Fruit fly (Drosophila melanogaster) whole organism, embryonic: ENCODE measurements around the gene CG34303.

Source experiments
- Ada2b ChIP-seq: fragments of 200-800 bp; sonication (Bioruptor generic); IDR thresholded peaks from 2 replicates; pipeline ENCODE4 v1.3.6; 2022; ENCODE audit warnings: missing biosample characterization, missing genetic modification characterization
- Atf3 ChIP-seq: fragments of 200-800 bp; sonication (Bioruptor generic); optimal IDR thresholded peaks from 3 replicates; lab custom pipeline; 2016; ENCODE audit warnings: missing biosample characterization, missing genetic modification characterization
- B-H2 ChIP-seq: fragments of 200-800 bp; sonication (Bioruptor generic); optimal IDR thresholded peaks from 2 replicates; lab custom pipeline; 2018; ENCODE audit warnings: missing biosample characterization, mild to moderate bottlenecking, missing genetic modification characterization
- Blimp-1 ChIP-seq: fragments of 200-800 bp; sonication (Bioruptor generic); optimal IDR thresholded peaks from 3 replicates; lab custom pipeline; 2018; ENCODE audit warnings: missing biosample characterization, missing genetic modification characterization, mild to moderate bottlenecking, moderate library complexity, missing genetic modification reagents
- CG11085 ChIP-seq: fragments of 200-800 bp; sonication (Bioruptor generic); IDR thresholded peaks from 2 replicates; pipeline ENCODE4 v1.3.6; 2022; ENCODE audit warnings: missing biosample characterization, missing genetic modification characterization
- CG11456 ChIP-seq: fragments of 200-800 bp; sonication (Bioruptor generic); IDR thresholded peaks from 3 replicates; pipeline ENCODE4 v1.3.6; 2022; ENCODE audit warnings: missing biosample characterization, missing genetic modification characterization
- CG13296 ChIP-seq: fragments of 200-800 bp; sonication (Bioruptor generic); optimal IDR thresholded peaks from 3 replicates; lab custom pipeline; 2018; ENCODE audit warnings: missing biosample characterization, mild to moderate bottlenecking, missing genetic modification characterization
- CG15011 ChIP-seq: fragments of 200-800 bp; sonication (Bioruptor generic); optimal IDR thresholded peaks from 3 replicates; lab custom pipeline; 2018; ENCODE audit warnings: missing biosample characterization, mild to moderate bottlenecking, missing genetic modification characterization
- CG15514 ChIP-seq: fragments of 200-800 bp; sonication (Bioruptor generic); optimal IDR thresholded peaks from 3 replicates; lab custom pipeline; 2017; ENCODE audit warnings: missing biosample characterization, missing genetic modification characterization, mild to moderate bottlenecking, moderate library complexity, missing genetic modification reagents
- CG1603 ChIP-seq: fragments of 200-800 bp; sonication (Bioruptor generic); optimal IDR thresholded peaks from 2 replicates; lab custom pipeline; 2019; ENCODE audit warnings: missing biosample characterization, mild to moderate bottlenecking, missing genetic modification characterization, moderate library complexity
- CG16813 ChIP-seq: fragments of 200-800 bp; sonication (Bioruptor generic); IDR thresholded peaks from 3 replicates; pipeline ENCODE4 v1.3.6; 2022; ENCODE audit warnings: missing biosample characterization, missing genetic modification characterization; ENCODE audit not compliant: partially characterized antibody
- CG18599 ChIP-seq: fragments of 200-800 bp; sonication (Bioruptor generic); optimal IDR thresholded peaks from 3 replicates; lab custom pipeline; 2017; ENCODE audit warnings: missing biosample characterization, missing genetic modification characterization, mild to moderate bottlenecking, moderate library complexity, missing genetic modification reagents
- CG2202 ChIP-seq: fragments of 200-800 bp; sonication (Bioruptor generic); optimal IDR thresholded peaks from 2 replicates; lab custom pipeline; 2018; ENCODE audit warnings: missing biosample characterization, mild to moderate bottlenecking, missing genetic modification characterization
- CG3995 ChIP-seq: fragments of 200-800 bp; sonication (Bioruptor generic); optimal IDR thresholded peaks from 3 replicates; lab custom pipeline; 2016; ENCODE audit warnings: missing biosample characterization, missing genetic modification characterization
- CG4707 ChIP-seq: fragments of 200-800 bp; sonication (Bioruptor generic); optimal IDR thresholded peaks from 2 replicates; lab custom pipeline; 2018; ENCODE audit warnings: missing biosample characterization, mild to moderate bottlenecking, missing genetic modification characterization, moderate library complexity
- CG4730 ChIP-seq: fragments of 200-800 bp; sonication (Bioruptor generic); IDR thresholded peaks from 2 replicates; pipeline ENCODE4 v1.3.6; 2022; ENCODE audit warnings: missing biosample characterization, missing genetic modification characterization
- CG5245 ChIP-seq: fragments of 200-800 bp; sonication (Bioruptor generic); optimal IDR thresholded peaks from 3 replicates; lab custom pipeline; 2016; ENCODE audit warnings: missing biosample characterization, missing genetic modification characterization
- CG6654 ChIP-seq: fragments of 200-800 bp; sonication (Bioruptor generic); optimal IDR thresholded peaks from 2 replicates; lab custom pipeline; 2017; ENCODE audit warnings: missing biosample characterization, mild to moderate bottlenecking, missing genetic modification characterization
- CG6813 ChIP-seq: fragments of 200-800 bp; sonication (Bioruptor generic); optimal IDR thresholded peaks from 2 replicates; lab custom pipeline; 2017; ENCODE audit warnings: missing biosample characterization, missing genetic modification characterization, mild to moderate bottlenecking, moderate library complexity, missing genetic modification reagents
- CG8359 ChIP-seq: fragments of 200-800 bp; sonication (Bioruptor generic); optimal IDR thresholded peaks from 2 replicates; lab custom pipeline; 2017; ENCODE audit warnings: missing biosample characterization, mild to moderate bottlenecking, missing genetic modification characterization, borderline replicate concordance
- CG8924 ChIP-seq: fragments of 200-800 bp; optimal IDR thresholded peaks from 3 replicates; lab custom pipeline; 2019; ENCODE audit warnings: missing biosample characterization, mild to moderate bottlenecking, missing genetic modification characterization, moderate library complexity
- CG9437 ChIP-seq: fragments of 200-800 bp; sonication (Bioruptor generic); optimal IDR thresholded peaks from 2 replicates; lab custom pipeline; 2018; ENCODE audit warnings: missing biosample characterization, mild to moderate bottlenecking, missing genetic modification characterization
- CG9609 ChIP-seq: fragments of 200-800 bp; sonication (Bioruptor generic); optimal IDR thresholded peaks from 3 replicates; lab custom pipeline; 2016; ENCODE audit warnings: missing biosample characterization, missing genetic modification characterization
- CG9817 ChIP-seq: fragments of 200-800 bp; sonication (Bioruptor generic); optimal IDR thresholded peaks from 2 replicates; lab custom pipeline; 2018; ENCODE audit warnings: missing biosample characterization, mild to moderate bottlenecking, missing genetic modification characterization, moderate library complexity
- Dek ChIP-seq: fragments of 200-800 bp; sonication (Bioruptor generic); optimal IDR thresholded peaks from 3 replicates; lab custom pipeline; 2019; ENCODE audit warnings: missing biosample characterization, mild to moderate bottlenecking, missing genetic modification characterization, moderate library complexity
- Drgx ChIP-seq: fragments of 200-800 bp; sonication (Bioruptor generic); IDR thresholded peaks from 2 replicates; pipeline ENCODE4 v1.3.6; 2022; ENCODE audit warnings: missing biosample characterization, missing genetic modification characterization
- H15 ChIP-seq: fragments of 200-800 bp; sonication (Bioruptor generic); IDR thresholded peaks from 3 replicates; pipeline ENCODE4 v1.3.6; 2022; ENCODE audit warnings: missing biosample characterization, missing genetic modification characterization
- Jarid2 ChIP-seq: fragments of 200-800 bp; sonication (Bioruptor generic); optimal IDR thresholded peaks from 3 replicates; lab custom pipeline; 2017; ENCODE audit warnings: mild to moderate bottlenecking, missing biosample characterization, missing genetic modification reagents, missing genetic modification characterization
- Optix ChIP-seq: fragments of 200-800 bp; sonication (Bioruptor generic); IDR thresholded peaks from 3 replicates; pipeline ENCODE4 v1.3.6; 2022; ENCODE audit warnings: missing biosample characterization, missing genetic modification characterization
- Pdp1 ChIP-seq, 2 experiments: fragments of 200-800 bp; sonication (Bioruptor generic); optimal IDR thresholded peaks; 3 replicates each; lab custom pipeline; 2016; ENCODE audit warnings: missing biosample characterization in 2 of 2, missing genetic modification characterization in 2 of 2, mild to moderate bottlenecking in 1 of 2, moderate library complexity in 1 of 2
- TFAM ChIP-seq: fragments of 200-800 bp; sonication (Bioruptor generic); optimal IDR thresholded peaks from 2 replicates; lab custom pipeline; 2017; ENCODE audit warnings: missing biosample characterization, missing genetic modification characterization, inconsistent platforms
- Xrp1 ChIP-seq: fragments of 200-800 bp; sonication (Bioruptor generic); IDR thresholded peaks from 2 replicates; pipeline ENCODE4 v1.3.6; 2022; ENCODE audit warnings: missing biosample characterization, missing genetic modification characterization
- br ChIP-seq: fragments of >200 bp; optimal IDR thresholded peaks from 2 replicates; lab custom pipeline; 2017
- cad ChIP-seq: fragments of >200 bp; optimal IDR thresholded peaks from 2 replicates; lab custom pipeline; 2017; ENCODE audit warnings: missing biosample characterization, missing genetic modification characterization
- cato ChIP-seq: fragments of 200-800 bp; sonication (Bioruptor generic); optimal IDR thresholded peaks from 2 replicates; lab custom pipeline; 2016; ENCODE audit warnings: missing biosample characterization, missing genetic modification characterization, borderline replicate concordance
- dan ChIP-seq: fragments of 200-800 bp; sonication (Bioruptor generic); IDR thresholded peaks from 2 replicates; pipeline ENCODE4 v1.3.6; 2022; ENCODE audit warnings: missing biosample characterization, missing genetic modification characterization
- dimm ChIP-seq: fragments of 200-800 bp; sonication (Bioruptor generic); IDR thresholded peaks from 2 replicates; pipeline ENCODE4 v1.3.6; 2022; ENCODE audit warnings: missing biosample characterization, missing genetic modification characterization
- dm ChIP-seq: fragments of 200-800 bp; sonication (Bioruptor generic); optimal IDR thresholded peaks from 3 replicates; lab custom pipeline; 2016; ENCODE audit warnings: missing biosample characterization, missing genetic modification characterization
- fd96Cb ChIP-seq: fragments of 200-800 bp; sonication (Bioruptor generic); optimal IDR thresholded peaks from 2 replicates; lab custom pipeline; 2018; ENCODE audit warnings: missing biosample characterization, mild to moderate bottlenecking, missing genetic modification characterization, moderate library complexity
- fru ChIP-seq: fragments of >200 bp; optimal IDR thresholded peaks from 2 replicates; lab custom pipeline; 2017
- gcm2 ChIP-seq: fragments of 200-800 bp; sonication (Bioruptor generic); optimal IDR thresholded peaks from 2 replicates; lab custom pipeline; 2016; ENCODE audit warnings: missing biosample characterization, missing genetic modification characterization
- gt ChIP-seq: fragments of 200-800 bp; sonication (Bioruptor generic); IDR thresholded peaks from 2 replicates; pipeline ENCODE4 v1.3.6; 2022; ENCODE audit warnings: missing biosample characterization, missing genetic modification characterization
- ham ChIP-seq: fragments of 200-800 bp; sonication (Bioruptor generic); IDR thresholded peaks from 2 replicates; pipeline ENCODE4 v1.3.6; 2022; ENCODE audit warnings: missing biosample characterization, missing genetic modification characterization
- otp ChIP-seq: fragments of 200-800 bp; sonication (Bioruptor generic); IDR thresholded peaks from 3 replicates; pipeline ENCODE4, ENCODE4 v1.3.6; 2022; ENCODE audit warnings: missing biosample characterization, missing genetic modification characterization
- pan ChIP-seq, 4 experiments: fragments of >200 bp in 3 of 4; fragments of 200-800 bp in 1 of 4; sonication (Bioruptor generic) in 1 of 4; optimal IDR thresholded peaks in 3 of 4; IDR thresholded peaks in 1 of 4; 2 replicates each; pipeline versions ENCODE4 v1.3.6 to Lab custom; 2017 to 2022; ENCODE audit warnings: missing biosample characterization in 2 of 4, missing genetic modification characterization in 2 of 4, mixed read lengths in 1 of 4
- scrt ChIP-seq: fragments of 200-800 bp; sonication (Bioruptor generic); optimal IDR thresholded peaks from 2 replicates; lab custom pipeline; 2018; ENCODE audit warnings: missing biosample characterization, mild to moderate bottlenecking, missing genetic modification characterization, moderate library complexity
- sens ChIP-seq: fragments of 200-800 bp; sonication (Bioruptor generic); peaks from one replicate; lab custom pipeline; 2016; ENCODE audit warnings: missing biosample characterization, missing genetic modification characterization
- vfl ChIP-seq: fragments of 200-800 bp; sonication (Bioruptor generic); optimal IDR thresholded peaks from 2 replicates; lab custom pipeline; 2016; ENCODE audit warnings: missing biosample characterization, missing genetic modification characterization
- zen ChIP-seq: fragments of 200-800 bp; sonication (Bioruptor generic); optimal IDR thresholded peaks from 3 replicates; lab custom pipeline; 2018; ENCODE audit warnings: missing biosample characterization, mild to moderate bottlenecking, missing genetic modification characterization, moderate library complexity

The CG34303 gene

dm6 chr3R:10170356-10170876, 18.7 kb upstream of the CG34303 start, which contains the start of gene Best1 (continued):
- TF ChIP-seq Jarid2 (GFP tag; lab: Kevin White, UChicago) (peak; percentile 98), CG9609 (GFP tag; lab: Kevin White, UChicago) (peak; percentile 77), CG9437 (peak; percentile 93), CG4707 (GFP tag; lab: Kevin White, UChicago) (peak; percentile 76), Atf3 (GFP tag; lab: Kevin White, UChicago) (peak; percentile 59), cato (peak; percentile 67), cad (no peak), Optix (peak; percentile 82), gcm2 (GFP tag; lab: Kevin White, UChicago) (peak; percentile 35), br (lab: Kevin White, UChicago) (no peak), fd96Cb (tag; lab: Kevin White, UChicago) (peak; percentile 91), TFAM (peak; percentile 23), CG6654 (peak; percentile 55), Ada2b (peak; percentile 96), vfl (GFP tag; lab: Kevin White, UChicago) (peak; percentile 76), CG4730 (GFP tag; lab: Robert Waterston, UW) (peak; percentile 87), B-H2 (GFP tag; lab: Kevin White, UChicago) (peak; percentile 93), CG3995 (GFP tag; lab: Kevin White, UChicago) (peak; percentile 22), H15 (GFP tag; lab: Robert Waterston, UW) (peak; percentile 93), CG15514 (GFP tag; lab: Kevin White, UChicago) (peak; percentile 84), ham (GFP tag; lab: Robert Waterston, UW) (no peak), otp (peak; percentile 89; the same call in 2 of the 3 replicates), CG6813 (GFP tag; lab: Kevin White, UChicago) (peak; percentile 93), CG18599 (GFP tag; lab: Kevin White, UChicago) (peak; percentile 94), CG9817 (tag; lab: Kevin White, UChicago) (peak; percentile 91), gt (GFP tag; lab: Robert Waterston, UW) (peak; percentile 63; the same call in 1 of the 2 replicates), CG8359 (GFP tag; lab: Kevin White, UChicago) (peak; percentile 71), dimm (GFP tag; lab: Robert Waterston, UW) (peak; percentile 66), zen (tag; lab: Kevin White, UChicago) (peak; percentile 92), CG8924 (tag; lab: Kevin White, UChicago) (peak; percentile 93), Blimp-1 (GFP tag; lab: Kevin White, UChicago) (peak; percentile 95), CG13296 (GFP tag; lab: Kevin White, UChicago) (peak; percentile 93), Dek (tag; lab: Kevin White, UChicago) (peak; percentile 93)

- 0 out of 2 replicates have a peak, but pooled peaks have one; percentile 10 for TF ChIP-seq Xrp1
- no peak for TF ChIP-seq fru (lab: Kevin White, UChicago)
- peak; percentile 25 for TF ChIP-seq CG1603 (tag; lab: Kevin White, UChicago)
- TF ChIP-seq CG11456 (GFP tag; lab: Robert Waterston, UW): no peak
- 0 out of 2 replicates have a peak, but pooled peaks have one; percentile 19 for TF ChIP-seq Drgx (GFP tag; lab: Robert Waterston, UW)
- peak; percentile 85 for TF ChIP-seq sens (GFP tag; lab: Kevin White, UChicago)
- peak in 1 of 2 experiments; percentile 16 for TF ChIP-seq Pdp1 (GFP tag; optimal IDR thresholded peaks at IDR 0.05; lab: Kevin White, UChicago)
- no peak for TF ChIP-seq CG15011 (GFP tag; lab: Kevin White, UChicago)
- no peak for TF ChIP-seq pan (optimal IDR thresholded peaks at IDR 0.05; lab: Kevin White, UChicago)
- TF ChIP-seq pan (GFP tag; optimal IDR thresholded peaks at IDR 0.05 in 1 of 2, IDR thresholded peaks at IDR 0.05 in 1 of 2): no peak
- no peak for TF ChIP-seq dm (GFP tag; lab: Kevin White, UChicago)
- TF ChIP-seq CG16813 (GFP tag; lab: Robert Waterston, UW): no peak
- TF ChIP-seq otp: peak; percentile 34; the same call in 1 of the 3 replicates
- TF ChIP-seq scrt (GFP tag; lab: Kevin White, UChicago): no peak
- peak; percentile 44 for TF ChIP-seq CG6813 (GFP tag; lab: Kevin White, UChicago)
- peak; percentile 7 for TF ChIP-seq CG5245 (GFP tag; lab: Kevin White, UChicago)
- TF ChIP-seq CG2202 (tag; lab: Kevin White, UChicago): peak; percentile 38
- TF ChIP-seq dan: no peak
- 0 out of 2 replicates have a peak, but pooled peaks have one; percentile 1 for TF ChIP-seq CG11085 (GFP tag; lab: Robert Waterston, UW)
Measured at dm6 chr3R:10169124-10169766, 17.6 kb upstream of the CG34303 start.
